Fruit fly (Drosophila melanogaster): Measurements from ENCODE around the gene Ip259.
A peak's percentile ranks its signal among the peaks of the same experiment; 100 is the strongest.

Ip259 gene

DNA sequence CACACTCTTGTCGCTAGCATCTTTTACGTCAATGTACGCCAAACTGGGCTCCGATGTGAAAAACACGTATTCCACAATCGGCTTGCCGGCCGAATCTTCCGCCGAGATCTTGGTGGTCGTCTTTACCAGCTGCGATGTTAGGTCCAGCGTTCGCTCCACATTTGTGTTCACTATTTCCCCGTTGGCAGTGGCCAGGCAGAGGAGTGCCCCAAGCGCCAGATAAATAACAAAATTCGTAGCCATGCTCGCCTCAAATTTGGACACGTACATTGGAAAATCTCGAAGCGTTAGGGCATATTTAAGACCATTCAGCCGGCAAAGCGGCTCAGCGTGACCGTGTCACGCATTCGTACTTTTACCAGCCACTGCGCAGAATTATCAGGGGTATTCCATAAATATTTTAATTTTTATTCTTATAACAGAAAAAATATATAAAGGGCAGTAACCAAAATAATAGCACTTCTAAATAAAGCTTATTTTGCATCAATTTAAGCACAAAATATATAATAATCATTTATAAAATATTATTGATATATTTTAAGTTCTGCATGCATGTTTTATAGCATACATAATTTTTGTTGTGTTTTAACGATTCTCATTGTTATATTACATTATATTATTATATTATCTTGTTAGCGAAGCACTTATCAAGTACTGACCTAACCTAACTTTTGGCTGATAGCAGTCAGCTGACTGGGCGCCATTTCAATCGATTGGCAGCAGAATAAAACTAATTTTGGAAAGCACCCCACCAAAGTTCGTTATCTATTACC lies 32.5 kb upstream of the Ip259 start, which contains the start of the genes CG33303 and dpr19 (continued):
- TF ChIP-seq Pdp1 (GFP tag; optimal IDR thresholded peaks at IDR 0.05) (no peak), NC2β (GFP tag; optimal IDR thresholded peaks at IDR 0.05) (no peak), Side (GFP tag; optimal IDR thresholded peaks at IDR 0.05) (no peak), Fer1 (GFP tag; optimal IDR thresholded peaks at IDR 0.05) (peak; percentile 85), Blimp-1 (GFP tag; optimal IDR thresholded peaks at IDR 0.05) (no peak), Hsf (GFP tag; optimal IDR thresholded peaks at IDR 0.05) (no peak), pan (optimal IDR thresholded peaks at IDR 0.05) (no peak), pan (GFP tag; optimal IDR thresholded peaks at IDR 0.05 in 1 of 2, IDR thresholded peaks at IDR 0.05 in 1 of 2) (peak in 1 of 2 experiments; percentile 64), trh (GFP tag; optimal IDR thresholded peaks at IDR 0.05) (peak; percentile 19), CG4424 (GFP tag; optimal IDR thresholded peaks at IDR 0.05) (peak; percentile 71), zf30C (GFP tag; optimal IDR thresholded peaks at IDR 0.05) (no peak), lmd (GFP tag; IDR thresholded peaks at IDR 0.05) (peak; percentile 52; the same call in 1 of the 2 replicates), caup (GFP tag; optimal IDR thresholded peaks at IDR 0.05; ENCODE audit: severe bottlenecking) (peak; percentile 74), unpg (GFP tag; optimal IDR thresholded peaks at IDR 0.05) (peak; percentile 86), Ssrp (tag; optimal IDR thresholded peaks at IDR 0.05) (peak; percentile 77), Neu2 (GFP tag; optimal IDR thresholded peaks at IDR 0.05; ENCODE audit: borderline replicate concordance) (no peak), CG1024 (GFP tag; IDR thresholded peaks at IDR 0.05) (0 out of 2 replicates have a peak, but pooled peaks have one; percentile 35), CG18764 (GFP tag; optimal IDR thresholded peaks at IDR 0.05) (peak; percentile 51), CG3847 (GFP tag; IDR thresholded peaks at IDR 0.05) (peak; percentile 41; the same call in 1 of the 2 replicates), CG12744 (GFP tag; optimal IDR thresholded peaks at IDR 0.05) (no peak), so (GFP tag; IDR thresholded peaks at IDR 0.05) (0 out of 3 replicates have a peak, but pooled peaks have one; percentile 7), E2f2 (GFP tag; IDR thresholded peaks at IDR 0.05) (peak; percentile 42), cad (GFP tag; optimal IDR thresholded peaks at IDR 0.05) (no peak), CG8281 (tag; optimal IDR thresholded peaks at IDR 0.05) (peak; percentile 4), tll (GFP tag; optimal IDR thresholded peaks at IDR 0.05) (no peak), CG6854 (GFP tag; optimal IDR thresholded peaks at IDR 0.05) (peak; percentile 66), CG5953 (GFP tag; IDR thresholded peaks at IDR 0.05) (no peak), CG6272 (GFP tag; IDR thresholded peaks at IDR 0.05) (no peak), btn (GFP tag; optimal IDR thresholded peaks at IDR 0.05) (no peak), CG11247 (GFP tag; IDR thresholded peaks at IDR 0.05) (0 out of 2 replicates have a peak, but pooled peaks have one; percentile 29), Med (GFP tag) (peak; percentile 68), stc (GFP tag; IDR thresholded peaks at IDR 0.05) (peak; percentile 74), CG1233 (GFP tag; optimal IDR thresholded peaks at IDR 0.05) (peak; percentile 67), ara (GFP tag; IDR thresholded peaks at IDR 0.05) (peak; percentile 57; the same call in 1 of the 2 replicates), CG17359 (tag; optimal IDR thresholded peaks at IDR 0.05) (peak; percentile 84), GATAe (GFP tag; conservative IDR thresholded peaks at IDR 0.05) (no peak), tx (GFP tag; optimal IDR thresholded peaks at IDR 0.05) (no peak), al (GFP tag; IDR thresholded peaks at IDR 0.05) (no peak; the same call in 1 of the 2 replicates), CG3163 (GFP tag; optimal IDR thresholded peaks at IDR 0.05) (no peak), D19B (GFP tag; optimal IDR thresholded peaks at IDR 0.05) (peak; percentile 21), CG6683 (GFP tag; optimal IDR thresholded peaks at IDR 0.05) (peak; percentile 68), fd3F (GFP tag; optimal IDR thresholded peaks at IDR 0.05) (peak; percentile 58), tgo (GFP tag; IDR thresholded peaks at IDR 0.05) (peak; percentile 66; the same call in 2 of the 3 replicates), CG13296 (GFP tag; optimal IDR thresholded peaks at IDR 0.05) (peak; percentile 87), Rfx (GFP tag; IDR thresholded peaks at IDR 0.05) (peak; percentile 72), Nf-YB (GFP tag; optimal IDR thresholded peaks at IDR 0.05) (peak; percentile 49), az2 (GFP tag; optimal IDR thresholded peaks at IDR 0.05) (peak; percentile 54), seq (GFP tag; IDR thresholded peaks at IDR 0.05) (0 out of 2 replicates have a peak, but pooled peaks have one; percentile 7), row (GFP tag; IDR thresholded peaks at IDR 0.05) (peak; percentile 83)
